Worm (Caenorhabditis elegans): Measurements from ENCODE around the gene F37C12.21.

The F37C12.21 gene

DNA sequence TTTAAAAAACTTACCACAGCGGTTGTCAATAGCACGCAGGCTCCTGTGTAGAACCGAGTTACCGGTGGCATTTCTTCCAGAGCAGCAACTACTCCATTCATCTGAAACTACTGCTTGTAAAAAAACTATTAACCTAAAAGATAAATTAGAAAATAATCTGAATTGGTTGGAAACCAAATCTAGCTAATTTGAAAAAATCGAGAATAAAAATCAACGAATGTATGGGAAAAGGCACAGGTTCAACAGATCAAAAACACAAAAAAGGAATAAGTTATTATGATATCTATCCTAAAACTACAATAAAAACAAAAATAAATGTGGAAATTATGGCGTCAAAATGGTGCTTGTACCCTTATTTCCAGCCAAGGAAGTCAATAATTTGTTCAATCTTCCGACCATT, 34.9 kb downstream of the F37C12.21 start, which contains the start of gene der-2:
Gene der-2, minus strand, starts transcription at position 101 of the 400 bp plus-strand sequence.
- TF ChIP-seq F55B11.4 (tag; optimal IDR thresholded peaks at IDR 0.05; ENCODE audit: borderline replicate concordance, insufficient read depth) (no peak), ztf-25 (GFP tag; IDR thresholded peaks at IDR 0.05) (no peak), ets-4 (GFP tag; optimal IDR thresholded peaks at IDR 0.05) (no peak)

DNA sequence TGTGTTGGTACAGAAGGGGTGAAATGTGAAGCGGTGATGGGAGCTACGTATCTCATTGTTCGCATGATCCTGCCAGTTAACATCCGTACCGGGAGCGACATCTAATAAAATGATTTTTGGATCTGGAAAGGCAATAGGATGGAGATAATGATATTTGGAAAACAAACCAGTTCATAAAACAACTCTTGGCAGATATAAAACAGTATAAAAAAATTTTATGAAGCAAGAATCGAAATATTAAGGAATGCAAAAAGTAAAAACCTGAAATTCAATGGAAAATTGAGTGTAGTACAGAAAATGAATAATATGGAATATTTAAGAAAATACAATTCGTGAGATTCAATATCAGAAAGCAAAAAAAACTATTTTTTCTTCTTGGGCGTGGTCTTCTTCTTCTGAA, 38.5 kb downstream of the F37C12.21 start, which contains the start of gene hsp-75:
Gene hsp-75, minus strand, starts transcription at position 101 of the 400 bp plus-strand sequence.
- TF ChIP-seq unc-130 (GFP tag; optimal IDR thresholded peaks at IDR 0.05) (no peak), bed-1 (GFP tag; IDR thresholded peaks at IDR 0.05) (no peak), sea-2 (GFP tag; IDR thresholded peaks at IDR 0.05) (no peak), K11D2.4 (GFP tag; IDR thresholded peaks at IDR 0.05) (no peak), tlf-1 (GFP tag; optimal IDR thresholded peaks at IDR 0.05) (no peak), D2030.7 (GFP tag; IDR thresholded peaks at IDR 0.05) (no peak), snpc-4 (GFP tag; optimal IDR thresholded peaks at IDR 0.05) (no peak), snpc-4 (tag; optimal IDR thresholded peaks at IDR 0.05) (no peak), cebp-1 (GFP tag; IDR thresholded peaks at IDR 0.05) (no peak), cebp-1 (tag; optimal IDR thresholded peaks at IDR 0.05) (no peak), gei-17 (GFP tag; optimal IDR thresholded peaks at IDR 0.05) (no peak), ztf-26 (tag; optimal IDR thresholded peaks at IDR 0.05) (no peak), lsl-1 (GFP tag; optimal IDR thresholded peaks at IDR 0.05) (no peak), lin-54 (GFP tag; optimal IDR thresholded peaks at IDR 0.05) (no peak), lsy-27 (tag; optimal IDR thresholded peaks at IDR 0.05; ENCODE audit: borderline replicate concordance, insufficient read depth) (no peak), hrde-1 (tag; optimal IDR thresholded peaks at IDR 0.05; ENCODE audit: borderline replicate concordance) (no peak), ztf-28 (GFP tag; IDR thresholded peaks at IDR 0.05) (no peak), tbp1 (GFP tag; optimal IDR thresholded peaks at IDR 0.05) (no peak), cebp-2 (GFP tag; IDR thresholded peaks at IDR 0.05) (no peak)

DNA sequence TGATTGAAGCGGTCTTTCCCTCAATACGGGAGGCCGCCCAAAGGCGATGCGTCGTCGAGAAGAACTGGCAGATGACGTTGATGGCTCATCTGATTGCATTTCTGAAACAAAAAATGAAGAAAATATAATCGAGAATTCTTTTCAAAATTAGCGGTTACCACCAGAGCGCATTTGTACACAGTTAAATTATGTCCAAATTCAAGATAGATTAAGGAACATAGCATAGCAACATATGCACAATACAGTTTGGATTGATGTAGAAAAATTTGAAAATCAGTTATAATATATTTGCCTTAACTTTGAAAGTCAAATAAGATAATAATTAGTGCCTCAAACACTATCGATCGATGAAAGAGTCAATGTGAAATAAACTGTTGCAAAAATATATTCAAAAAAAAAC, 41.5 kb downstream of the F37C12.21 start, which contains the start of gene R151.8:
Gene R151.8, minus strand, starts transcription at position 101 of the 400 bp plus-strand sequence.
- TF ChIP-seq Y56A3A.18 (GFP tag; IDR thresholded peaks at IDR 0.05) (no peak), ceh-58 (GFP tag; IDR thresholded peaks at IDR 0.05) (no peak), F33H1.4 (GFP tag; IDR thresholded peaks at IDR 0.05) (no peak)

DNA sequence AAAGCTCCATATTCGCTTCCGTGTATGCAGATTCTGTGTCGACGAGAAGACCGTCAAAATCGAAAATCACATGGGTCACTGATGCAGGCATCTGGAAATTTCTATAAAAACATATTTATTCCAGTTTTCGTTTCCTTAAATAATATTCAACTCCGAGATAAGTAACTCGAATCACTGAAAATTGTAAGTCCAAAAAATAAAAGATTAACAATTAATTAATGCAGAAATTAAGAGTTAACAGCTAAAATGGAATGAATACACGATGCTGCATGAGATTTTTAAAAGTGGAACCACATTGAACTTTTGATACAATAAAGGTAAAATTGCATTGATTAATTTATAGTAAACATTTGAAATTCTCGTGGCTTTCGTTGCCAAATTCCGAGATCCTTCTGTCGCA, 42.7 kb downstream of the F37C12.21 start, which contains the start of gene R151.10:
Gene R151.10, minus strand, starts transcription at position 101 of the 400 bp plus-strand sequence.
- no peak for TF ChIP-seq mes-4 (tag; optimal IDR thresholded peaks at IDR 0.05)
- TF ChIP-seq madf-6 (GFP tag; IDR thresholded peaks at IDR 0.05): no peak
- TF ChIP-seq lir-1 (GFP tag; conservative IDR thresholded peaks at IDR 0.05): no peak
- TF ChIP-seq nfyb-1 (GFP tag; IDR thresholded peaks at IDR 0.05): no peak
- no peak for TF ChIP-seq tlf-1 (GFP tag; optimal IDR thresholded peaks at IDR 0.05)
- TF ChIP-seq lin-35 (GFP tag; optimal IDR thresholded peaks at IDR 0.05): no peak
- TF ChIP-seq lin-40 (tag; optimal IDR thresholded peaks at IDR 0.05): no peak
- TF ChIP-seq C17E4.6 (GFP tag; IDR thresholded peaks at IDR 0.05): no peak
- TF ChIP-seq lin-54 (GFP tag; optimal IDR thresholded peaks at IDR 0.05): no peak
- TF ChIP-seq die-1 (tag; optimal IDR thresholded peaks at IDR 0.05): no peak
- TF ChIP-seq nhr-120 (GFP tag; IDR thresholded peaks at IDR 0.05): no peak
- no peak for TF ChIP-seq ceh-91 (GFP tag; IDR thresholded peaks at IDR 0.05)
- no peak for TF ChIP-seq aptf-3 (GFP tag; IDR thresholded peaks at IDR 0.05)
- TF ChIP-seq Y56A3A.18 (GFP tag; IDR thresholded peaks at IDR 0.05): no peak
- TF ChIP-seq sptf-2 (GFP tag; optimal IDR thresholded peaks at IDR 0.05): no peak
- TF ChIP-seq chd-7 (tag; optimal IDR thresholded peaks at IDR 0.05): no peak
- TF ChIP-seq Y95B8A.8 (GFP tag; IDR thresholded peaks at IDR 0.05): no peak
- no peak for TF ChIP-seq pbrm-1 (GFP tag; IDR thresholded peaks at IDR 0.05)

All from whole organism, young adult.